Fruit fly (Drosophila melanogaster) whole organism, embryonic: Measurements from ENCODE around the gene CG9184.

Source experiments
- C15 ChIP-seq: fragments of 200-800 bp; sonication (Bioruptor generic); IDR thresholded peaks from 3 replicates; pipeline ENCODE4 v1.3.6; 2022; ENCODE audit warnings: missing biosample characterization, missing genetic modification characterization
- CG1024 ChIP-seq: fragments of 200-800 bp; sonication (Bioruptor generic); IDR thresholded peaks from 2 replicates; pipeline ENCODE4 v1.3.6; 2022; ENCODE audit warnings: missing biosample characterization, missing genetic modification characterization
- CG10366 ChIP-seq: fragments of 200-800 bp; sonication (Bioruptor generic); IDR thresholded peaks from 2 replicates; pipeline ENCODE4 v1.3.6; 2022; ENCODE audit warnings: missing biosample characterization, missing genetic modification characterization
- CG11398 ChIP-seq: fragments of 200-800 bp; sonication (Bioruptor generic); optimal IDR thresholded peaks from 2 replicates; lab custom pipeline; 2016; ENCODE audit warnings: missing biosample characterization, missing genetic modification characterization
- CG1233 ChIP-seq: fragments of 200-800 bp; sonication (Bioruptor generic); optimal IDR thresholded peaks from 4 replicates; lab custom pipeline; 2018; ENCODE audit warnings: missing biosample characterization, mild to moderate bottlenecking, missing genetic modification characterization
- CG13296 ChIP-seq: fragments of 200-800 bp; sonication (Bioruptor generic); optimal IDR thresholded peaks from 3 replicates; lab custom pipeline; 2018; ENCODE audit warnings: missing biosample characterization, mild to moderate bottlenecking, missing genetic modification characterization
- CG15514 ChIP-seq: fragments of 200-800 bp; sonication (Bioruptor generic); optimal IDR thresholded peaks from 3 replicates; lab custom pipeline; 2017; ENCODE audit warnings: missing biosample characterization, missing genetic modification characterization, mild to moderate bottlenecking, moderate library complexity, missing genetic modification reagents
- CG16863 ChIP-seq: fragments of 200-800 bp; sonication (Bioruptor generic); optimal IDR thresholded peaks from 3 replicates; lab custom pipeline; 2016; ENCODE audit warnings: missing biosample characterization, missing genetic modification characterization
- CG17385 ChIP-seq: fragments of 200-800 bp; sonication (Bioruptor generic); optimal IDR thresholded peaks from 3 replicates; lab custom pipeline; 2018; ENCODE audit warnings: missing biosample characterization, mild to moderate bottlenecking, missing genetic modification characterization
- CG18011 ChIP-seq: fragments of 200-800 bp; sonication (Bioruptor generic); optimal IDR thresholded peaks from 2 replicates; lab custom pipeline; 2017; ENCODE audit warnings: missing biosample characterization, missing genetic modification characterization, mild to moderate bottlenecking, moderate library complexity, missing genotype
- CG30431 ChIP-seq: fragments of 200-800 bp; sonication (Bioruptor generic); optimal IDR thresholded peaks from 2 replicates; lab custom pipeline; 2017; ENCODE audit warnings: missing biosample characterization, missing genetic modification characterization
- CG3407 ChIP-seq: fragments of 200-800 bp; sonication (Bioruptor generic); optimal IDR thresholded peaks from 2 replicates; lab custom pipeline; 2018; ENCODE audit warnings: missing biosample characterization, mild to moderate bottlenecking, missing genetic modification characterization
- CG34422 ChIP-seq: fragments of 200-800 bp; sonication (Bioruptor generic); IDR thresholded peaks from 3 replicates; pipeline ENCODE4 v1.3.6; 2022; ENCODE audit warnings: missing biosample characterization, missing genetic modification characterization
- CG4360 ChIP-seq: fragments of 200-800 bp; sonication (Bioruptor generic); IDR thresholded peaks from 2 replicates; pipeline ENCODE4 v1.3.6; 2022; ENCODE audit warnings: missing biosample characterization, missing genetic modification characterization
- CG4820 ChIP-seq: fragments of 200-800 bp; sonication (Bioruptor generic); optimal IDR thresholded peaks from 3 replicates; lab custom pipeline; 2016; ENCODE audit warnings: missing biosample characterization, missing genetic modification characterization
- CG8924 ChIP-seq: fragments of 200-800 bp; optimal IDR thresholded peaks from 3 replicates; lab custom pipeline; 2019; ENCODE audit warnings: missing biosample characterization, mild to moderate bottlenecking, missing genetic modification characterization, moderate library complexity
- CG8944 ChIP-seq: fragments of 200-800 bp; sonication (Bioruptor generic); optimal IDR thresholded peaks from 3 replicates; lab custom pipeline; 2016; ENCODE audit warnings: missing biosample characterization, missing genetic modification characterization
- CG9609 ChIP-seq: fragments of 200-800 bp; sonication (Bioruptor generic); optimal IDR thresholded peaks from 3 replicates; lab custom pipeline; 2016; ENCODE audit warnings: missing biosample characterization, missing genetic modification characterization
- CG9876 ChIP-seq: fragments of 200-800 bp; sonication (Bioruptor generic); optimal IDR thresholded peaks from 2 replicates; lab custom pipeline; 2016; ENCODE audit warnings: missing biosample characterization, missing genetic modification characterization
- CkIIα-i1 ChIP-seq: fragments of 200-800 bp; sonication (Bioruptor generic); IDR thresholded peaks from 2 replicates; pipeline ENCODE4 v1.3.6; 2022; ENCODE audit warnings: missing biosample characterization, missing genetic modification characterization
- Drgx ChIP-seq: fragments of 200-800 bp; sonication (Bioruptor generic); IDR thresholded peaks from 2 replicates; pipeline ENCODE4 v1.3.6; 2022; ENCODE audit warnings: missing biosample characterization, missing genetic modification characterization
- Ets65A ChIP-seq: fragments of 200-800 bp; sonication (Bioruptor generic); peaks from one replicate; lab custom pipeline; 2016; ENCODE audit warnings: missing biosample characterization, missing genetic modification characterization
- Gug ChIP-seq: fragments of 200-800 bp; sonication (Bioruptor generic); IDR thresholded peaks from 4 replicates; pipeline ENCODE4 v1.3.6; 2022; ENCODE audit warnings: missing biosample characterization, missing genetic modification characterization
- H2.0 ChIP-seq: fragments of 200-800 bp; sonication (Bioruptor generic); IDR thresholded peaks from 2 replicates; pipeline ENCODE4 v1.3.6; 2022; ENCODE audit warnings: missing biosample characterization, missing genetic modification characterization
- Jarid2 ChIP-seq: fragments of 200-800 bp; sonication (Bioruptor generic); optimal IDR thresholded peaks from 3 replicates; lab custom pipeline; 2017; ENCODE audit warnings: mild to moderate bottlenecking, missing biosample characterization, missing genetic modification reagents, missing genetic modification characterization
- Mad ChIP-seq: fragments of 200-800 bp; sonication (Bioruptor generic); optimal IDR thresholded peaks from 2 replicates; lab custom pipeline; 2016; ENCODE audit warnings: missing biosample characterization, missing genetic modification characterization
- Med ChIP-seq: fragments of 200-800 bp; sonication (Bioruptor generic); peaks from one replicate; lab custom pipeline; 2016; ENCODE audit warnings: missing biosample characterization, missing genetic modification characterization, mild to moderate bottlenecking, inconsistent platforms, moderate library complexity
- Mes4 ChIP-seq: fragments of 200-800 bp; sonication (Bioruptor generic); optimal IDR thresholded peaks from 2 replicates; lab custom pipeline; 2016; ENCODE audit warnings: missing biosample characterization, missing genetic modification characterization
- NC2α ChIP-seq: fragments of 200-800 bp; sonication (Bioruptor generic); optimal IDR thresholded peaks from 2 replicates; lab custom pipeline; 2016; ENCODE audit warnings: missing biosample characterization, missing genetic modification characterization
- Oli ChIP-seq: fragments of 200-800 bp; sonication (Bioruptor generic); optimal IDR thresholded peaks from 2 replicates; lab custom pipeline; 2018; ENCODE audit warnings: missing biosample characterization, mild to moderate bottlenecking, missing genetic modification characterization, moderate library complexity
- Pdp1 ChIP-seq, 2 experiments: fragments of 200-800 bp; sonication (Bioruptor generic); optimal IDR thresholded peaks; 3 replicates each; lab custom pipeline; 2016; ENCODE audit warnings: missing biosample characterization in 2 of 2, missing genetic modification characterization in 2 of 2, mild to moderate bottlenecking in 1 of 2, moderate library complexity in 1 of 2
- Scr ChIP-seq: fragments of 200-800 bp; sonication (Bioruptor generic); IDR thresholded peaks from 2 replicates; pipeline ENCODE4 v1.3.6; 2022; ENCODE audit warnings: missing biosample characterization, missing genetic modification characterization; ENCODE audit not compliant: partially characterized antibody
- Ssrp ChIP-seq: fragments of 200-800 bp; sonication (Bioruptor generic); optimal IDR thresholded peaks from 2 replicates; lab custom pipeline; 2018; ENCODE audit warnings: missing biosample characterization, mild to moderate bottlenecking, missing genetic modification characterization, moderate library complexity
- ap ChIP-seq: fragments of 200-800 bp; sonication (Bioruptor generic); IDR thresholded peaks from 2 replicates; pipeline ENCODE4 v1.3.6; 2022; ENCODE audit warnings: missing biosample characterization, missing genetic modification characterization
- az2 ChIP-seq: fragments of 200-800 bp; sonication (Bioruptor generic); optimal IDR thresholded peaks from 3 replicates; lab custom pipeline; 2016; ENCODE audit warnings: missing biosample characterization, missing genetic modification characterization
- crp ChIP-seq, 2 experiments: fragments of 200-800 bp; sonication (Bioruptor generic); optimal IDR thresholded peaks; 2 replicates in 1 of 2; 3 replicates in 1 of 2; lab custom pipeline; 2017; ENCODE audit warnings: missing biosample characterization in 2 of 2, missing genetic modification characterization in 2 of 2, mild to moderate bottlenecking in 1 of 2, moderate library complexity in 1 of 2
- dan ChIP-seq: fragments of 200-800 bp; sonication (Bioruptor generic); IDR thresholded peaks from 2 replicates; pipeline ENCODE4 v1.3.6; 2022; ENCODE audit warnings: missing biosample characterization, missing genetic modification characterization
- dpn ChIP-seq, 2 experiments: fragments of 200-800 bp; sonication (Bioruptor generic); optimal IDR thresholded peaks; 3 replicates each; lab custom pipeline; 2016; ENCODE audit warnings: missing biosample characterization in 2 of 2, missing genetic modification characterization in 2 of 2
- esg ChIP-seq: fragments of 200-800 bp; sonication (Bioruptor generic); conservative IDR thresholded peaks from 2 replicates; pipeline ENCODE4 v1.3.6; 2022; ENCODE audit warnings: missing biosample characterization, missing genetic modification characterization
- fd96Cb ChIP-seq: fragments of 200-800 bp; sonication (Bioruptor generic); optimal IDR thresholded peaks from 2 replicates; lab custom pipeline; 2018; ENCODE audit warnings: missing biosample characterization, mild to moderate bottlenecking, missing genetic modification characterization, moderate library complexity
- grn ChIP-seq: fragments of 200-800 bp; sonication (Bioruptor generic); optimal IDR thresholded peaks from 3 replicates; lab custom pipeline; 2017; ENCODE audit warnings: missing biosample characterization, missing genetic modification characterization
- inv ChIP-seq: fragments of 200-800 bp; sonication (Bioruptor generic); IDR thresholded peaks from 2 replicates; pipeline ENCODE4 v1.3.6; 2022; ENCODE audit warnings: missing biosample characterization, missing genetic modification characterization; ENCODE audit not compliant: partially characterized antibody
- ken ChIP-seq: fragments of 200-800 bp; sonication (Bioruptor generic); IDR thresholded peaks from 3 replicates; pipeline ENCODE4 v1.3.6; 2022; ENCODE audit warnings: missing biosample characterization, missing genetic modification characterization
- peb ChIP-seq: fragments of 200-800 bp; sonication (Bioruptor generic); IDR thresholded peaks from 2 replicates; pipeline ENCODE4 v1.3.6; 2022; ENCODE audit warnings: missing biosample characterization, missing genetic modification characterization
- phol ChIP-seq: fragments of 200-800 bp; sonication (Bioruptor generic); optimal IDR thresholded peaks from 3 replicates; lab custom pipeline; 2018; ENCODE audit warnings: missing biosample characterization, mild to moderate bottlenecking, missing genetic modification characterization, moderate library complexity
- pnt ChIP-seq: fragments of 200-800 bp; sonication (Bioruptor generic); optimal IDR thresholded peaks from 3 replicates; lab custom pipeline; 2016; ENCODE audit warnings: missing biosample characterization, missing genetic modification characterization
- rib ChIP-seq: fragments of 200-800 bp; sonication (Bioruptor generic); IDR thresholded peaks from 2 replicates; pipeline ENCODE4 v1.3.6; 2022; ENCODE audit warnings: missing biosample characterization, missing genetic modification characterization
- schlank ChIP-seq: fragments of 200-800 bp; sonication (Bioruptor generic); optimal IDR thresholded peaks from 2 replicates; lab custom pipeline; 2018; ENCODE audit warnings: missing biosample characterization, mild to moderate bottlenecking, missing genetic modification characterization
- shn ChIP-seq: fragments of 200-800 bp; sonication (Bioruptor generic); optimal IDR thresholded peaks from 3 replicates; lab custom pipeline; 2016; ENCODE audit warnings: missing biosample characterization, missing genetic modification characterization
- tin ChIP-seq: fragments of 200-800 bp; sonication (Bioruptor generic); optimal IDR thresholded peaks from 3 replicates; lab custom pipeline; 2016; ENCODE audit warnings: missing biosample characterization, missing genetic modification characterization

CG9184 gene

dm6 chr3L:1322706-1323105 is at the start of gene CG9184:
TSS of gene CG9184 (minus strand) at chr3L:1322806.
- peak; percentile 1 for TF ChIP-seq grn
- no peak for TF ChIP-seq CG9876 (GFP tag; lab: Kevin White, UChicago)
- peak; percentile 19 for TF ChIP-seq Ets65A (GFP tag; lab: Kevin White, UChicago)

- TF ChIP-seq Drgx (GFP tag; lab: Robert Waterston, UW) (peak; percentile 51), CG9609 (GFP tag; lab: Kevin White, UChicago) (peak; percentile 18), C15 (GFP tag; lab: Robert Waterston, UW) (no peak), CG8944 (GFP tag; lab: Kevin White, UChicago) (peak; percentile 18), Gug (GFP tag; lab: Robert Waterston, UW) (no peak), CG18011 (GFP tag; lab: Kevin White, UChicago) (no peak), CG4820 (peak; percentile 26), shn (GFP tag; lab: Kevin White, UChicago) (no peak), CG16863 (GFP tag; lab: Kevin White, UChicago) (peak; percentile 9), dan (GFP tag; lab: Robert Waterston, UW) (no peak), Mes4 (GFP tag; lab: Kevin White, UChicago) (no peak), CkIIα-i1 (GFP tag; lab: Robert Waterston, UW) (no peak), inv (no peak), CG30431 (GFP tag; lab: Kevin White, UChicago) (peak; percentile 22), rib (GFP tag; lab: Robert Waterston, UW) (no peak), Jarid2 (GFP tag; lab: Kevin White, UChicago) (no peak), esg (peak; percentile 29; the same call in 1 of the 2 replicates), CG3407 (GFP tag; lab: Kevin White, UChicago) (no peak), CG11398 (GFP tag; lab: Kevin White, UChicago) (no peak), CG34422 (GFP tag; lab: Robert Waterston, UW) (0 out of 3 replicates have a peak, but pooled peaks have one; percentile 42), phol (tag; lab: Kevin White, UChicago) (peak; percentile 40), CG4360 (no peak), CG13296 (GFP tag; lab: Kevin White, UChicago) (no peak), ap (peak; percentile 29; the same call in 1 of the 2 replicates), ken (GFP tag; lab: Robert Waterston, UW) (no peak), Pdp1 (GFP tag; optimal IDR thresholded peaks at IDR 0.05; lab: Kevin White, UChicago) (peak; percentile 4 to 13), H2.0 (GFP tag; lab: Robert Waterston, UW) (peak; percentile 22; the same call in 1 of the 2 replicates), peb (GFP tag; lab: Robert Waterston, UW) (no peak), dpn (GFP tag; optimal IDR thresholded peaks at IDR 0.05; lab: Kevin White, UChicago) (peak in 1 of 2 experiments; percentile 44), fd96Cb (peak; percentile 2), pnt (GFP tag; lab: Kevin White, UChicago) (peak; percentile 10), CG1024 (GFP tag; lab: Robert Waterston, UW) (peak; percentile 30; the same call in 1 of the 2 replicates), CG17385 (peak; percentile 18), crp (GFP tag; optimal IDR thresholded peaks at IDR 0.05; lab: Kevin White, UChicago) (no peak), Scr (no peak), az2 (peak; percentile 36), CG10366 (GFP tag; lab: Robert Waterston, UW) (peak; percentile 41), Oli (tag; lab: Kevin White, UChicago) (peak; percentile 54), NC2α (GFP tag; lab: Kevin White, UChicago) (no peak), tin (GFP tag; lab: Kevin White, UChicago) (peak; percentile 9), schlank (tag; lab: Kevin White, UChicago) (no peak), Mad (peak; percentile 3), Ssrp (tag; lab: Kevin White, UChicago) (peak; percentile 29), Med (GFP tag; lab: Kevin White, UChicago) (peak; percentile 68), CG1233 (GFP tag; lab: Kevin White, UChicago) (no peak), CG8924 (tag; lab: Kevin White, UChicago) (peak; percentile 19), CG15514 (no peak)
Observed at dm6 chr3L:1370939-1371338, 48.3 kb upstream of the CG9184 start.
